Worm (Caenorhabditis elegans): Measurements from ENCODE around the gene pals-24.

DNA sequence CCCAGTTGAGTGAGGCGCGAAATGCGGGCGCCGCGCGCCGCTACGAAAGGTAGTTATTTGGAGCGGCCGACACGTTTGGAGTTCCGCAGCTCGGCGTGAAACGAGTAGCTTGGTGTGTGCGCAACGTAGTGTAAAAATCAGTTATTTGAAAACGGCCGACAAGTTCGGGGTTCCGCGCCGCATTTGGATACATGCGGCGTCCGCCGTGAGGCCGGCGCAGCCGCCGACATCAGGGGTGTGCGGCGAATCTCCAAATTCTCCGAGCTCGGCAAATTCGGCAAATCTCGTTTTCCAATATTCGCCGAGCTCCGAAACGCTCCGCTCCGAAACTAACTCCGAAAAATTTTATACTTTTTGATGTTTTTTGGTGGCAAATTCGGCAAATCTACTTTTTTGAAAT, 37.7 kb downstream of the pals-24 start:
- TF ChIP-seq flt-1 (GFP tag; IDR thresholded peaks at IDR 0.05): no peak
- no peak for TF ChIP-seq hnd-1 (tag; optimal IDR thresholded peaks at IDR 0.05)
- TF ChIP-seq hmbx-1 (tag; optimal IDR thresholded peaks at IDR 0.05): no peak
- TF ChIP-seq ceh-36 (tag; optimal IDR thresholded peaks at IDR 0.05): no peak
- TF ChIP-seq sea-1 (GFP tag; conservative IDR thresholded peaks at IDR 0.05): no peak
- no peak for TF ChIP-seq ets-7 (tag; optimal IDR thresholded peaks at IDR 0.05)
- no peak for TF ChIP-seq B0310.2 (tag; optimal IDR thresholded peaks at IDR 0.05)
- no peak for TF ChIP-seq ceh-13 (GFP tag; optimal IDR thresholded peaks at IDR 0.05)
- no peak for TF ChIP-seq tbx-11 (GFP tag; IDR thresholded peaks at IDR 0.05)
- TF ChIP-seq F13C5.2 (tag; optimal IDR thresholded peaks at IDR 0.05): no peak
